Fruit fly (Drosophila melanogaster) whole organism, prepupa: Measurements from ENCODE around the gene CG13248.

Source experiments
- Blimp-1 ChIP-seq: fragments of 200-800 bp; sonication (Bioruptor generic); optimal IDR thresholded peaks from 3 replicates; lab custom pipeline; 2017; ENCODE audit warnings: missing biosample characterization, missing genetic modification characterization, mild to moderate bottlenecking, moderate library complexity, missing genetic modification reagents
- CG10631 ChIP-seq: fragments of 200-800 bp; sonication (Bioruptor generic); optimal IDR thresholded peaks from 2 replicates; lab custom pipeline; 2016; ENCODE audit warnings: missing biosample characterization, missing genetic modification characterization
- CG10669 ChIP-seq: fragments of 200-800 bp; sonication (Bioruptor generic); optimal IDR thresholded peaks from 3 replicates; lab custom pipeline; 2018; ENCODE audit warnings: missing biosample characterization, mild to moderate bottlenecking, missing genetic modification characterization, moderate library complexity
- CG11294 ChIP-seq: fragments of 200-800 bp; sonication (Bioruptor generic); IDR thresholded peaks from 2 replicates; pipeline ENCODE4 v1.3.6; 2022; ENCODE audit warnings: missing biosample characterization, missing genetic modification characterization
- CG15336 ChIP-seq: fragments of 200-800 bp; sonication (Bioruptor generic); IDR thresholded peaks from 2 replicates; pipeline ENCODE4 v1.3.6; 2022; ENCODE audit warnings: missing biosample characterization, missing genetic modification characterization
- CG16779 ChIP-seq: fragments of 200-800 bp; sonication (Bioruptor generic); optimal IDR thresholded peaks from 3 replicates; lab custom pipeline; 2017; ENCODE audit warnings: missing biosample characterization, mild to moderate bottlenecking, missing genetic modification characterization
- CG31627 ChIP-seq: fragments of 200-800 bp; sonication (Bioruptor generic); optimal IDR thresholded peaks from 3 replicates; lab custom pipeline; 2016; ENCODE audit warnings: missing biosample characterization, missing genetic modification characterization
- CG32006 ChIP-seq: fragments of 200-800 bp; sonication (Bioruptor generic); optimal IDR thresholded peaks from 3 replicates; lab custom pipeline; 2017; ENCODE audit warnings: missing biosample characterization, mild to moderate bottlenecking, missing genetic modification characterization
- CG34406 ChIP-seq: fragments of 200-800 bp; sonication (Bioruptor generic); optimal IDR thresholded peaks from 3 replicates; lab custom pipeline; 2016; ENCODE audit warnings: missing biosample characterization, missing genetic modification characterization
- CG6163 ChIP-seq: fragments of 200-800 bp; sonication (Bioruptor generic); IDR thresholded peaks from 3 replicates; pipeline ENCODE4 v1.3.6; 2022; ENCODE audit warnings: missing biosample characterization, missing genetic modification characterization
- CG6276 ChIP-seq: fragments of 200-800 bp; sonication (Bioruptor generic); optimal IDR thresholded peaks from 2 replicates; lab custom pipeline; 2017; ENCODE audit warnings: missing biosample characterization, mild to moderate bottlenecking, missing genetic modification characterization
- CG6808 ChIP-seq: fragments of 200-800 bp; sonication (Bioruptor generic); optimal IDR thresholded peaks from 3 replicates; lab custom pipeline; 2017; ENCODE audit warnings: missing biosample characterization, missing genetic modification characterization, mild to moderate bottlenecking, moderate library complexity, missing genetic modification reagents
- CG6854 ChIP-seq: fragments of 200-800 bp; sonication (Bioruptor generic); optimal IDR thresholded peaks from 2 replicates; lab custom pipeline; 2017; ENCODE audit warnings: missing biosample characterization, mild to moderate bottlenecking, missing genetic modification characterization
- CG7368 ChIP-seq: fragments of 200-800 bp; sonication (Bioruptor generic); optimal IDR thresholded peaks from 3 replicates; lab custom pipeline; 2016; ENCODE audit warnings: missing biosample characterization, missing genetic modification characterization
- CG8119 ChIP-seq: fragments of 200-800 bp; sonication (Bioruptor generic); IDR thresholded peaks from 3 replicates; pipeline ENCODE4 v1.3.6; 2022; ENCODE audit warnings: missing biosample characterization, missing genetic modification characterization
- CG8319 ChIP-seq: fragments of 200-800 bp; sonication (Bioruptor generic); optimal IDR thresholded peaks from 3 replicates; lab custom pipeline; 2016; ENCODE audit warnings: missing biosample characterization, missing genetic modification characterization
- CG8632 ChIP-seq: fragments of 200-800 bp; sonication (Bioruptor generic); optimal IDR thresholded peaks from 3 replicates; lab custom pipeline; 2016; ENCODE audit warnings: missing biosample characterization, missing genetic modification characterization
- Eip75B ChIP-seq: fragments of 200-800 bp; sonication (Bioruptor generic); optimal IDR thresholded peaks from 3 replicates; lab custom pipeline; 2016; ENCODE audit warnings: missing biosample characterization, missing genetic modification characterization
- Eip78C ChIP-seq: fragments of 200-800 bp; sonication (Bioruptor generic); peaks from one replicate; lab custom pipeline; 2016; ENCODE audit warnings: missing biosample characterization, missing genetic modification characterization
- Eip93F ChIP-seq: fragments of 200-800 bp; sonication (Bioruptor generic); optimal IDR thresholded peaks from 2 replicates; lab custom pipeline; 2016; ENCODE audit warnings: missing biosample characterization, mild to moderate bottlenecking, missing genetic modification characterization
- Ets96B ChIP-seq: fragments of 200-800 bp; optimal IDR thresholded peaks from 2 replicates; lab custom pipeline; 2019; ENCODE audit warnings: missing biosample characterization, mild to moderate bottlenecking, missing genetic modification characterization, moderate library complexity
- Hr38 ChIP-seq: sonication (Bioruptor generic); optimal IDR thresholded peaks from 2 replicates; lab custom pipeline; 2016; ENCODE audit warnings: missing biosample characterization, missing genetic modification characterization
- Hr39 ChIP-seq: fragments of 200-800 bp; sonication (Bioruptor generic); optimal IDR thresholded peaks from 2 replicates; lab custom pipeline; 2016; ENCODE audit warnings: missing biosample characterization, missing genetic modification characterization
- Hr4 ChIP-seq: fragments of 200-800 bp; sonication (Bioruptor generic); optimal IDR thresholded peaks from 3 replicates; lab custom pipeline; 2016; ENCODE audit warnings: missing biosample characterization, missing genetic modification characterization
- Met ChIP-seq: fragments of 200-800 bp; sonication (Bioruptor generic); optimal IDR thresholded peaks from 3 replicates; lab custom pipeline; 2016; ENCODE audit warnings: missing biosample characterization, missing genetic modification characterization
- OdsH ChIP-seq: fragments of 200-800 bp; sonication (Bioruptor generic); optimal IDR thresholded peaks from 3 replicates; lab custom pipeline; 2016; ENCODE audit warnings: missing biosample characterization, missing genetic modification characterization
- Smox ChIP-seq: fragments of 200-800 bp; sonication (Bioruptor generic); optimal IDR thresholded peaks from 3 replicates; lab custom pipeline; 2016; ENCODE audit warnings: missing biosample characterization, missing genetic modification characterization
- Sox102F ChIP-seq: fragments of 200-800 bp; sonication (Bioruptor generic); optimal IDR thresholded peaks from 2 replicates; lab custom pipeline; 2016; ENCODE audit warnings: missing biosample characterization, mild to moderate bottlenecking, missing genetic modification characterization
- Sox14 ChIP-seq: fragments of 200-800 bp; sonication (Bioruptor generic); optimal IDR thresholded peaks from 3 replicates; lab custom pipeline; 2016; ENCODE audit warnings: missing biosample characterization, missing genetic modification characterization
- acj6 ChIP-seq: fragments of 200-800 bp; sonication (Bioruptor generic); optimal IDR thresholded peaks from 3 replicates; lab custom pipeline; 2016; ENCODE audit warnings: missing biosample characterization, missing genetic modification characterization
- cyc ChIP-seq: fragments of 200-800 bp; sonication (Bioruptor generic); optimal IDR thresholded peaks from 3 replicates; lab custom pipeline; 2016; ENCODE audit warnings: missing biosample characterization, missing genetic modification characterization
- dsx ChIP-seq: fragments of 200-800 bp; optimal IDR thresholded peaks from 3 replicates; lab custom pipeline; 2019; ENCODE audit warnings: missing biosample characterization, mild to moderate bottlenecking, missing genetic modification characterization, moderate library complexity; ENCODE audit not compliant: poor library complexity, severe bottlenecking
- esn ChIP-seq: fragments of 200-800 bp; sonication (Bioruptor generic); optimal IDR thresholded peaks from 2 replicates; lab custom pipeline; 2016; ENCODE audit warnings: missing biosample characterization, mild to moderate bottlenecking, missing genetic modification characterization, moderate library complexity
- fkh ChIP-seq: fragments of 200-800 bp; sonication (Bioruptor generic); optimal IDR thresholded peaks from 3 replicates; lab custom pipeline; 2017; ENCODE audit warnings: missing biosample characterization, mild to moderate bottlenecking, missing genetic modification characterization, moderate library complexity
- lz ChIP-seq: fragments of 200-800 bp; sonication (Bioruptor generic); optimal IDR thresholded peaks from 3 replicates; lab custom pipeline; 2016; ENCODE audit warnings: missing biosample characterization, missing genetic modification characterization
- net ChIP-seq: fragments of 200-800 bp; sonication (Bioruptor generic); optimal IDR thresholded peaks from 3 replicates; lab custom pipeline; 2016; ENCODE audit warnings: missing biosample characterization, missing genetic modification characterization
- pdm3 ChIP-seq: fragments of 200-800 bp; sonication (Bioruptor generic); optimal IDR thresholded peaks from 3 replicates; lab custom pipeline; 2016; ENCODE audit warnings: missing biosample characterization, missing genetic modification characterization
- salr ChIP-seq, 2 experiments: fragments of 200-800 bp; sonication (Bioruptor generic); optimal IDR thresholded peaks; 3 replicates each; lab custom pipeline; 2016 to 2018; ENCODE audit warnings: missing biosample characterization in 2 of 2, missing genetic modification characterization in 2 of 2, mild to moderate bottlenecking in 1 of 2
- ss ChIP-seq, 2 experiments: fragments of 200-800 bp; sonication (Bioruptor generic); optimal IDR thresholded peaks; 2 replicates in 1 of 2; 3 replicates in 1 of 2; lab custom pipeline; 2017 to 2018; ENCODE audit warnings: mild to moderate bottlenecking in 2 of 2, missing biosample characterization in 2 of 2, missing genetic modification characterization in 2 of 2, moderate library complexity in 1 of 2
- svp ChIP-seq: fragments of 200-800 bp; sonication (Bioruptor generic); peaks from one replicate; lab custom pipeline; 2016; ENCODE audit warnings: missing biosample characterization, missing genetic modification characterization
- vri ChIP-seq: fragments of 200-800 bp; sonication (Bioruptor generic); optimal IDR thresholded peaks from 3 replicates; lab custom pipeline; 2016; ENCODE audit warnings: missing biosample characterization, mild to moderate bottlenecking, missing genetic modification characterization

Gene CG13248

dm6 chr3L:20452813-20453682, 42.7 kb upstream of the CG13248 start, which contains the start of gene CG5199 (continued):
- TF ChIP-seq Hr38 (GFP tag; lab: Kevin White, UChicago) (no peak), CG10669 (GFP tag; lab: Kevin White, UChicago) (peak; percentile 49), Sox102F (GFP tag; lab: Kevin White, UChicago) (peak; percentile 1), pdm3 (GFP tag; lab: Kevin White, UChicago) (no peak), CG32006 (GFP tag; lab: Kevin White, UChicago) (peak; percentile 63), ss (GFP tag; optimal IDR thresholded peaks at IDR 0.05; lab: Kevin White, UChicago) (no peak), CG16779 (no peak), Blimp-1 (GFP tag; lab: Kevin White, UChicago) (peak; percentile 11), CG6163 (GFP tag; lab: Robert Waterston, UW) (peak; percentile 42; the same call in 1 of the 3 replicates)

dm6 chr3L:20448773-20449172, 38.4 kb upstream of the CG13248 start:
- TF ChIP-seq CG15336 (GFP tag; lab: Robert Waterston, UW): no peak
- peak; percentile 49 for TF ChIP-seq svp (GFP tag; lab: Kevin White, UChicago)
- TF ChIP-seq, all 60 proteins: peak for 1

dm6 chr3L:20447957-20448356, 37.6 kb upstream of the CG13248 start:
- TF ChIP-seq ss (GFP tag; optimal IDR thresholded peaks at IDR 0.05; lab: Kevin White, UChicago): no peak
- peak; percentile 7 for TF ChIP-seq dsx (GFP tag; lab: Kevin White, UChicago)
- peak; percentile 70 for TF ChIP-seq Eip78C (GFP tag; lab: Kevin White, UChicago)
- TF ChIP-seq Ets96B (tag; lab: Kevin White, UChicago): no peak
- no peak for TF ChIP-seq OdsH (GFP tag; lab: Kevin White, UChicago)
- peak; percentile 11 for TF ChIP-seq svp (GFP tag; lab: Kevin White, UChicago)
- peak; percentile 81 for TF ChIP-seq fkh (GFP tag; lab: Kevin White, UChicago)
- no peak for TF ChIP-seq CG8319 (GFP tag; lab: Kevin White, UChicago)
- peak; percentile 32 for TF ChIP-seq CG34406
- TF ChIP-seq Eip93F (GFP tag; lab: Kevin White, UChicago): peak; percentile 28
- TF ChIP-seq Met (GFP tag; lab: Kevin White, UChicago): peak; percentile 23
- peak; percentile 65 for TF ChIP-seq vri
- TF ChIP-seq Blimp-1 (GFP tag; lab: Kevin White, UChicago): peak; percentile 60
- peak; percentile 18 for TF ChIP-seq Sox102F (GFP tag; lab: Kevin White, UChicago)
- no peak for TF ChIP-seq Hr38 (GFP tag; lab: Kevin White, UChicago)
- TF ChIP-seq CG6808: no peak
- no peak for TF ChIP-seq CG31627 (GFP tag; lab: Kevin White, UChicago)
- peak; percentile 30 for TF ChIP-seq Smox (GFP tag; lab: Kevin White, UChicago)
- no peak for TF ChIP-seq cyc (GFP tag; lab: Kevin White, UChicago)
- peak; percentile 73 for TF ChIP-seq CG6854 (GFP tag; lab: Kevin White, UChicago)
- peak; percentile 32 for TF ChIP-seq CG8632 (GFP tag; lab: Kevin White, UChicago)
- peak; percentile 42 for TF ChIP-seq esn (GFP tag; lab: Kevin White, UChicago)
- no peak for TF ChIP-seq Sox14 (GFP tag; lab: Kevin White, UChicago)
- no peak for TF ChIP-seq CG11294 (GFP tag; lab: Robert Waterston, UW)
- TF ChIP-seq CG10669 (GFP tag; lab: Kevin White, UChicago): no peak

- TF ChIP-seq Hr4 (GFP tag; lab: Kevin White, UChicago): peak; percentile 52
- peak; percentile 2 for TF ChIP-seq Sox14 (GFP tag; lab: Kevin White, UChicago)
- TF ChIP-seq CG8632 (GFP tag; lab: Kevin White, UChicago): no peak
- TF ChIP-seq esn (GFP tag; lab: Kevin White, UChicago): peak; percentile 4
- peak; percentile 31 for TF ChIP-seq lz (GFP tag; lab: Kevin White, UChicago)
- TF ChIP-seq pdm3 (GFP tag; lab: Kevin White, UChicago): peak; percentile 52
- peak; percentile 1 for TF ChIP-seq OdsH (GFP tag; lab: Kevin White, UChicago)
- no peak for TF ChIP-seq CG7368
- peak; percentile 28 for TF ChIP-seq CG6276 (GFP tag; lab: Kevin White, UChicago)
- no peak for TF ChIP-seq CG34406
- TF ChIP-seq CG10631 (GFP tag; lab: Kevin White, UChicago): no peak
- TF ChIP-seq CG32006 (GFP tag; lab: Kevin White, UChicago): peak; percentile 56
- no peak for TF ChIP-seq salr (GFP tag; optimal IDR thresholded peaks at IDR 0.05; lab: Kevin White, UChicago)
- TF ChIP-seq Sox102F (GFP tag; lab: Kevin White, UChicago): peak; percentile 2
- peak; percentile 56; the same call in 2 of the 3 replicates for TF ChIP-seq CG6163 (GFP tag; lab: Robert Waterston, UW)
- TF ChIP-seq Hr39 (GFP tag; lab: Kevin White, UChicago): peak; percentile 18
- no peak for TF ChIP-seq Eip93F (GFP tag; lab: Kevin White, UChicago)
- no peak for TF ChIP-seq Smox (GFP tag; lab: Kevin White, UChicago)
- peak; percentile 16 for TF ChIP-seq net (GFP tag; lab: Kevin White, UChicago)
- TF ChIP-seq CG8119 (GFP tag; lab: Robert Waterston, UW): peak; percentile 54; the same call in 1 of the 3 replicates
- peak; percentile 45 for TF ChIP-seq CG15336 (GFP tag; lab: Robert Waterston, UW)
- peak; percentile 18 for TF ChIP-seq acj6 (GFP tag; lab: Kevin White, UChicago)
- TF ChIP-seq Eip75B (GFP tag; lab: Kevin White, UChicago): peak; percentile 31
Measured at dm6 chr3L:20447337-20447736, 37.0 kb upstream of the CG13248 start.
